Fruit fly (Drosophila melanogaster) whole organism, larva: ENCODE data around the gene Chrac-16.

Experiments used
- noc ChIP-seq: fragments of 200-800 bp; sonication (Bioruptor generic); optimal IDR thresholded peaks from 3 replicates; lab custom pipeline; 2019; ENCODE audit warnings: missing biosample characterization, mild to moderate bottlenecking, missing genetic modification characterization, moderate library complexity

Chrac-16 gene

DNA sequence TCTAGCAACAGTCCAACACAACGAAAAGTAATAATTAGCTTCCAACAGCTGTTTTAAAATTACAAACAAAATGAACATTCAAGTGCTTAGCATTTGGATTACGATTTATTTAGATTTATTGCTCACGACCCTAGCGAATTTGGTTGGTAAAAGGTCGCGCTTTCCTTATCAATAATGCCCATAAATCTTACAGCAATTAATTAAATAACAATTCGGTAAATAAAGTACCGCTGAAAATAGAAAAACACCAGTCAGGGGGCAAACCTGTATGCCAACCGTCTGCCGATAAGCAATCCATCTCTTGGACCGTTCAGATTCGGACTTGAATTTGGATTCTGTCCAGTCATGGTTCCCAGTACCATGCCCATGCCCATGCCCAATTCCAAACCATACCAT lies 4.7 kb downstream of the Chrac-16 start:
- peak; percentile 60 for TF ChIP-seq noc (tag; lab: Kevin White, UChicago)

DNA sequence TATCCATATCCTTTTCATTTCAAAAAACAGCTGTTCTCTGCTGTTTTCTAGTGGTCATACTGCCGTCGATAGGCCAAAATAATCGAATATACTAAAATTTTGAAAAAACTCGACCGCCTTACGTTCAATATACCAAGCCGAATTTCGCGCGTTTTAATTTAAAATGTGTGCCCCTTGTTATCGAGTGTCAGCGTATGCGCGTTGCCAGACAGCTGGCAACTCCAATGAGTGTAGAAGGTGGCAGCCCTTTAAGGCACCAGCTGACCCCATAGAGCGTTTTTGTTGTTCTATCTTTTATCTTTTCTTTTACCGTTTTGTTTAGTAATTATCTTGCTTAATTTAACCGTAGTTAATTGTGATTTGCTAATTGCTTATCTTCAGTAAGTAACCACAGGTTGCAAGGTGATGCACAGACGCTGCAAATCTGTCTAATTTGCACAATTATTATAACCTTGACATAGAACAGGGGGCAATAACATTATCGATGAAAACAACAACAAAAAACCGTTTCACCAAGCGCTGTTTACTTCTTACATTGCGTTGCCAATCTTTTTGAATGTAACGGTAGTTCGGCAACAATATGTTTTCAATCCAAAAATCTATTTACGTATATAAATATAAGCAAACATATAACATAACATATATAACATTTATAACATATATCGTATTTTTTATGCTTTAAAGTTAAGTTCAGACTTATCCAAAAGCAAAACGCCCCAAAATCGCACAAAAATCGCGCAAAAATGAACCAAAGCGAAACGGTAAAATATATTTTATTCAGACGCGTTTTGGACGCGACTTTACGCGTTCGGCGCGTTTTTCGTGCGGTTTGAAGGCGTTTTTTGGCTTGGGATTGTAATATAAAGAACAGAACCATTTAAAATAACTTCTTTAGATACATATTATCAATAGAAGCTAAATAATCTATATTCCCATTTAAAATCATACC lies 5.3 kb downstream of the Chrac-16 start, which contains the start of the genes CG1492 and regucalcin:
TSS of gene CG1492 (minus strand) at position 63 of the 949 bp plus-strand sequence.
TSS of gene regucalcin (plus strand) at position 229 of the 949 bp plus-strand sequence.
- no peak for TF ChIP-seq noc (tag; lab: Kevin White, UChicago)

DNA sequence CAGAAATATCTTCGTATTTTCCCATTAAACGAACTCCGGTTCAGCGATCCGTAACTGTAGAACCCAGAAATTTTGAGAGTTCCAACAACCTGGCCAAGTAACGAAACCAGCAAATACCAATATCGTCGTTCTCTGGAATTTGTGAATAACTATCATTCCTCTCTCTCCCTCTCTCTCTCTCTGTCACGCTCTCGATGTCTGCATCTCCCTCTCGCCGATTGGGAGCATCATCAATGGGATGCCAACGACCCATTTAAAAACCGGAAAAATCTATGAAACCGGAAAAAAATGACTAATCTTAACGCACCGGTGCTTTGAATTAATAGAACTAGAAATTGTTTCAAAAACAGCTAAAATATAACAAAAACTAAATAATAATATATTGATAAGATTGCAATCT lies 10.2 kb downstream of the Chrac-16 start:
- no peak for TF ChIP-seq noc (tag; lab: Kevin White, UChicago)

DNA sequence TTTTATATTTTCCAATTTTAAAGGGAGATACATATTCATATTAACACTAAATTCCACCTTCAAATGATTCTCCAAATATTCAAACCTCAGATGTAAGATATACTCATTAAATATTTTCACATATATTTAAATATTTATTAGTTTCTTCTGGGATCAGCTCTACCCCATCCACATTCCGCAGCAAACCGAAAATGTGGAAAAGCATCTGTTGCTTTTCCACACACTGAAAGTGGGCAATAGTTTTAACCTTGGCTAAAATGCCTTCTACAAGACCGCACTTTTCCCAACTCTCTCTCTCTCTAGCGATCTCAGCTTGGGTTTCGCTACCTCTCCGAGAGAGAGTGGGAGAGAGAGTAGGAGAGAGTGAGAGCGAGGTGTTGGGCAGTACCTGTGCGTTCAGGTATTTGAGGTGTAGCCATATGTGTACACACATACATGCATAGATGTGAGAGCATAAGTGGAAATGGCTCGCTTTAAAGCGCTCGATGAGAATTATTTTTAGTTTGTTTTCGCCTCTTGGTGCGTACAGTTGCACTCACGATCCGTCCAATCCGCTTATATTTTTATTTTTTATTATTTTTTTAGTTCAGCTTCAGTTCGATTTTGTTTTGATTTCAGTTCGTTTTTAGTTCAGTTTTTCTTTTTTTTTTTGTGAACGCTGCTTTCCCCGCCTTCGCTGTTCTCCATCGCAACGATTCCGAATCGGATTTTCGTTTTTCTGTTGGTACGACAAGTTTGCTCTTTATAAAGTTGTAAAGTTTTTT lies 10.9 kb downstream of the Chrac-16 start, which contains the start of gene CG1806:
TSS of gene CG1806 (plus strand) at position 499 of the 764 bp plus-strand sequence.
- TF ChIP-seq noc (tag; lab: Kevin White, UChicago) = no peak

DNA sequence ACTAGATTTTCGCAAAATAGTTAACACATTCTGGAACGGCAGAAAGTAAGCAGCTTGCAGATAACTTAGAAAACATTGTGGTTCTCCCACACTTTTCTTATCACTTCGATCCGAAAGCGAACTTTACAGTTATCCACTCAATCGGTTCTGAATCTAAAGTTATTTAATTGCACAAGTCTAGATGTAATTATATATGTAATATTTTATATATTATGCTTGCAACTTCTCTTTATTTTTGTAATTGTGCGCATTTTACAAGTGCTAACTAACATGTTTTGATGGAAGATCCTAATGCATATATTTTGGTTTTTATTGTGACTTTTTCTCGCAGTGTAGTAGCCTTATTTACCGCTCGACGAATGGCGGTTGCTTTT lies 13.4 kb downstream of the Chrac-16 start:
- peak; percentile 12 for TF ChIP-seq noc (tag; lab: Kevin White, UChicago)

DNA sequence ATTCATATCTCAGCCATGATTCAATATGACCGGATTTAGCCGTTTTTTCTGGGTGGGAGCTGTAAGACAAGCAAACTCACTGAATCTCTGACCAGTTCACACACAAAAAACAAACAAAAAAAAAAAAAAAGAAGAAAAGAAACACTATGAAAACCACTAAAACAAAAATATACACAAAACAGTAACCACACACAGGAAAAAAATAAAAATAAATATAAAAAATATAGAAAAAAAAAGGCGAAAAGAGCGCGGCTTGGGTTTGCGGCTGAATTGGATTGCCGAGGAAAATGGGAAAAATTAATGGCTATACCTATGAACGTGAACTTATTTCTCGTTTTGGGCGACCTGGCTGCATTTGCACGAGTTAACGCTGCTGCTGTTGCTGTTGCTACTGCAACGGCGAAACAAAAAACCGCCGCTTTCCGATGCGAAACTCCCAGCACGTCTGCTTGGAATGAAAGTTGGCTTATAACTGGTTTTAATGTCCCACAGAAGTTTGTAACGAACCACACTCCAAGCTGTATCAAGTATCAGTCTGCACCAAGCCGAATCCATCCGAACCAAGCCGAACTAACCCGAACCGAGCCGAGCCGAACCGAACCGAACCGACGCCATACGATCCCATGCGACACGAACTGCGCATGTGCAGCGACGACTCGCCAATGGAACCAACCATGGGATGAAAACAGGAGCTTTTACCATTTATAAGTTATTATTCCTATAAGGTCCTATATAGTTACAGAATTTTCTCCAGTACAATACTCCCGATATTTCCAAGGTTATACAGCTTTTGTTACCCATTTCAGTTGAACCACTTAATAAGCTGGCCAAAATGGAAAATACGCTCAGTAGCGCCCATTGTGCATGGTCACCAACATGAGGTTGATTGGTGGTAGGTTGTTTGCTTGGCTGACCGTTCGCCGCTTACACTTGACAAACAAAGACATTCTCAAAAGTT lies 14.0 kb downstream of the Chrac-16 start, which contains the start of gene fw:
TSS of gene fw (minus strand) at position 478 of the 958 bp plus-strand sequence.
- TF ChIP-seq noc (tag; lab: Kevin White, UChicago) = peak; percentile 42

DNA sequence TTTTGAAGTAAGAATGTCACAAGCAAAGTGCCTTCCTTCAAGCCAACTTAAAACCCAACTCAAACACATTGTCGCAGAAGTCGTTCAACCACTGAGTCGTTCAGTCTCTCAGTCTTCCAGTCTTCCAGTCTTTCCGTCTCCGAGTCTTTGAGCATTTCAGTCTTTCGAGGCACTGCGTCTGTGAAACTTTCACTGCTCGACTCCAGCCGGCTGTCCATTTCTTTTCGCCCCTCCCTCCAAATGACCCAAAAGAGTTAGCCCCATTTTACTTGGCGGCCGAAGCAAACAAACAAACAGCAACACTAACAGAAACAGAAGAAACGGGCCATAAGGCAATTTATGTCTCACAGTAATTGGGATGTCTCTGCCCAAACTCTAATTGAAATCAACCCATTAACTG lies 16.8 kb downstream of the Chrac-16 start:
- TF ChIP-seq noc (tag; lab: Kevin White, UChicago) = no peak

DNA sequence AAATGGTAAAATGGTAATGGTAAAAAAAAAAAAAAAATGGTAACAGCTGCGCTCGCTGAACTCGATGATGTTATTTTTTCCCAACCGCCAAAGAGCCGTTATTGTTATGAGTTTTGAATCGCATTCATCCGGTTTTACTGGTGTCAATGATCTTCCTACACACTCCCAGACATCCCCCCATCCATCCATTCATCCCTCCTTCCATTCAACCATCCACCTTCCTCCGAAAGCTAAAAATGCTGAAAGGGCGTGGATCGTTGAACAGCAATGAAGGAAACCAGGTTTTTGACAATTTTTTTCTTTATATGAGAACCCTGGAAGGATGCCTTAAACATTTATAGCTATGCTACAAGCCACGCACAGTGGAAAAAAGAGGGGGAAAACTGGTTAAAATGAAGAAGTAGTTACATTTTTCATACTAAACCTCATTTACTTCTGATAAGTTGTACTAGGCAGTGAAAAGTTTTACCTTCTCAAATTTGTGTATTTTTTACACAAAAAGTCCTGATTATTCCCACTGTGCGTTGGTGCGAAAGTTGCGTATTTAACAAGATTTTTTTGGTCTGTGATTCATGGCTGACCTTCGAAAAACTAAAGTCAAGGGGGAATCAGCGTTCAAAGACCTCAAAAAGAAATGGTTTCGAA lies 17.7 kb downstream of the Chrac-16 start:
- no peak for TF ChIP-seq noc (tag; lab: Kevin White, UChicago)

DNA sequence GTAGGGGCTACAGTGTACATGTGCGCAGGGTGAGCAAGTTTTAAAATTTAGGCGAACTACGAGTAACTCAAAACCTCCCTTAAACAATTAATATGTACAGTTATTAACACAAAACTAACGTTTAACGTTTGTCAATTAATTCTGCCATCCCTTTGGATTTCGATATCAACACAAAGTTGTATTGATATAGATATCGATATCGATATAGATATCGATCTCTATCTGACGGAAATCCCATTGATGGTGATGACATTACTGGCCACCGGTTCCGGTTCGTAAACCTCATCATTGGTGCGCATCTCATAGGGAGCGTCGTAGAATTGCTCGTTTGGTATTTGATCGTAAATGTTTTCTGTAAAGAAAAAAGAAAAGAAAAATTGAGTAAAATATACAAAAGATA lies 24.5 kb downstream of the Chrac-16 start:
- no peak for TF ChIP-seq noc (tag; lab: Kevin White, UChicago)

DNA sequence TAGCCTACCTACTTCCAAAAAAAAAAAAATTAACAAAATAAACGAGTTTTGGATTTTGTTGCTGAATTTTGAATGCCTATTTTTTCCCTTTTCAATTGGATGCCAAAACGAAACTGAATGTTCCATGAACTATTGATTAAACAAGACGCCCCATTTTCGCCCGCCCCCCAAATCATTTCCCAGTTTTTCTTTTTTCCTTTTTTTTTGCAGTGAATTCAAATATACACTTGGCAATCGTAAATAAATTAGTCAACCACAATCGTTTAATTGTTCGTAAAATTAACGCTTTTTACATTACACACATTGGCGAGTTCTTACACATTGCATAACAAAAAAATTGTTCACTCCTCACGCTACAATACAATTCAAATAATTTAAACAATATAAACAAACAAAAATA lies 25.1 kb downstream of the Chrac-16 start, which contains the start of gene CG18130:
TSS of gene CG18130 (minus strand) at position 101 of the 400 bp plus-strand sequence.
- TF ChIP-seq noc (tag; lab: Kevin White, UChicago) = no peak

DNA sequence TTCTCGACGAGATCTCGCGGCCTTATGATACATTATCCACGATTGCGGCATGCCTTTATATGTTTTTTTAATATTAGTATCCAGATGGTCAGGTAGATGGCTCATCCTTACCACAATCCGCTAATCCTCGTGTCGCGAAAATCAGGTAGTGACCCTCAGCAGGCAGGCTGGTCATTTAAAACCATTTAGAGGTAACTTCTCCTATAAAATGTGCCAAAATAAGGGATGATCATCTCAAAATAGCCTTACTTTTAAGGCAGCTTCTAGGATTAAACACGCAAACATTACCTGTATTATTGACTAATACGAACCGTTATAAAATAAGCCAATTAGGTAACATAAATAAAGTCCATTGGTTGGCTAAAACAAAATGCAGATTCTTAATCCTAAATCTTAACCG lies 28.8 kb downstream of the Chrac-16 start, which contains the start of gene tsg:
TSS of gene tsg (minus strand) at position 37 of the 400 bp plus-strand sequence.
- TF ChIP-seq noc (tag; lab: Kevin White, UChicago) = no peak

DNA sequence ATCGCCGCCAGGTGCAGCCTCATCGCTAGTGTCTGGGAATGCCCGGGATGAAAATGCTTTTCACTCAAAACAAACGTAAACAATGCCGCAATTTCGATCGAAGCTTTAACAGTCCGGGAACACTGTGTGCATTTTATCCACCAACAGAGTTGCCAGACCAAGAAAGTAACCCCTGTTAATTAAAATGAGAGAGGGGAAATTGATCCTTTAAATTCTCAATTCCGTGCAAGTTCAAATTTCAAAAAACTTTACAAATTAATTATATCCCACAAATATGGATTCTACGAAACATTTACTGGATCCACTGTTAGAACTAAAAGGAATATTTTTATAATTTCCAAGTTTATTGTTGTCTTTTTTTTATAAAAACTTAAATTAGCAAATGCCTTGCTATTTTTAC lies 30.1 kb downstream of the Chrac-16 start, which contains the start of gene gd:
TSS of gene gd (minus strand) at position 101 of the 400 bp plus-strand sequence.
- TF ChIP-seq noc (tag; lab: Kevin White, UChicago) = no peak

DNA sequence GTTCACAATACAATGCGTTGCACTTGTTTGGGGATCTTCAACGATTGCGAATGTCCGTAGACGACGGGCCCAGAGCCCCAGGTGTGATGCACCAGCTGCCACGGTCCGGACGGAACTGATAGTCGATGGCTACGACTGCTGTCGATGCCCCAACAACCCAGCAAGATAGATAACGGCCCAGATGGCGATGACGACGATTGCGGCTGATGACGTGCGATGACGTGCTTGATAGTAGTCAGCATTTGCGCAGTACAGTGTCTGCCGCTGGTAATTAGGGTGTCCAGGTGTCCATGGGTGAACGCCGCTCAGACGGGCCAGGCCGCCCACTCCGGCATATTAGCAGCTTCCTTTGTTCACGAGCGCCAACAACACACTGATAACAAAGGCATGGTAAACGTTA lies 32.8 kb downstream of the Chrac-16 start, which contains the start of gene cac:
TSS of gene cac (minus strand) at position 101 of the 400 bp plus-strand sequence.
- TF ChIP-seq noc (tag; lab: Kevin White, UChicago) = no peak

DNA sequence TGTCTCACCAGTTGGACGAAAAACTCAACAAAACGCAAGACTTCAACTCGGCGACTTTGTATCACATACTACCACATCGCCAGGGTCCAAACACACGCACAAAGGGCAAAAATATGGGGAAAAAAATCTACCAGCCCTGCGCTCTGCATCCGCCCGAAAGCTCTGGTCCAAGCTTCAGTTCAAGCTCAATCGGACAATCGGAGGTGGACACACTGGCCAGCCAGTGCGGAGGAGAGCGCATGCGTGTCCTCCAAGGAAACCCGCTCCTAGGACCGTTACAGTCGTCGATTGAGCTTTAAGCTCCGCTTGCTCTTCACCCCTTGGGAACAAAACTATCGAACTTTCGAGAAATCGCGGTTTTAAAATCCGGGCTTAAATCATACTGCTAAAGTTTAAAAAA lies 33.9 kb downstream of the Chrac-16 start:
- TF ChIP-seq noc (tag; lab: Kevin White, UChicago) = no peak
